Worm (Caenorhabditis elegans) whole organism, L1 larva: ENCODE results near the gene grwd-1.

ENCODE experiments used
- lin-39 ChIP-seq: fragments of 150-350 bp; optimal IDR thresholded peaks from 2 replicates; lab custom pipeline; 2014; ENCODE audit warnings: missing biosample characterization, missing genetic modification reagents, missing genetic modification characterization
- nhr-28 ChIP-seq: fragments of 150-350 bp; optimal IDR thresholded peaks from 2 replicates; lab custom pipeline; 2014; ENCODE audit warnings: missing biosample characterization, missing genetic modification characterization
- skn-1 ChIP-seq: fragments of 150-350 bp; optimal IDR thresholded peaks from 2 replicates; lab custom pipeline; 2014; ENCODE audit warnings: missing biosample characterization, missing genetic modification characterization
- snpc-4 ChIP-seq: fragments of 150-350 bp; optimal IDR thresholded peaks from 2 replicates; lab custom pipeline; 2014; ENCODE audit warnings: missing biosample characterization, missing genetic modification characterization
- unc-86 ChIP-seq: sonication (generic microtip); optimal IDR thresholded peaks from 2 replicates; lab custom pipeline; 2016; ENCODE audit warnings: missing genetic modification characterization, missing compliant biosample characterization

DNA sequence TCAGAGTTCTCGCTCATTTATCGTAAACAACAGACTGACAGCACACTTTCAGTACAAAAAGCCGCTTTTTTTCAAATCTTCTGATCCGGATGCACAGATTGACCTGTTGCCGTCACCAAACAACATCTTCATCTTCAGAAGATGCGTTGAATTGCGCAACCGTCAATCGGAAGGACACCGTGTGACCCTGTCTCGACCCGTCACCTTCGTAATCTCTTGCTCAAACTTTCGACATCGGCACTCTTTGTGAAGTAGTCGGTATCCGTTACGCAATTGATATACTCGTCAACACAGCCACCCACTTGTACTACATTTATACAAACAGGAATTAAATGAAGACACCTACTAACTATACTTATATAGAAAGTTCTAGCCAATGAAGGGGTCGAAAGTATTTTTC lies 2.3 kb upstream of the grwd-1 start:
- TF ChIP-seq nhr-28 (tag; lab: Kevin White, UChicago) (no peak), unc-86 (tag; lab: Kevin White, UChicago) (no peak), skn-1 (tag; lab: Kevin White, UChicago) (no peak), snpc-4 (no peak), lin-39 (tag; lab: Kevin White, UChicago) (no peak)
